Worm (Caenorhabditis elegans) whole organism, midembryonic: ENCODE measurements around the gene crb-3.

Source experiments
- ztf-23 ChIP-seq: fragments of 200-800 bp; sonication (Bioruptor generic); IDR thresholded peaks from 2 replicates; pipeline ENCODE4 v1.3.6; 2022; ENCODE audit warnings: missing genetic modification reagents, missing genetic modification characterization, missing compliant biosample characterization
- ztf-29 ChIP-seq: fragments of 200-800 bp; sonication (Bioruptor generic); IDR thresholded peaks from 2 replicates; pipeline ENCODE4 v1.3.6; 2022; ENCODE audit warnings: missing genetic modification reagents, missing genetic modification characterization, missing compliant biosample characterization

DNA sequence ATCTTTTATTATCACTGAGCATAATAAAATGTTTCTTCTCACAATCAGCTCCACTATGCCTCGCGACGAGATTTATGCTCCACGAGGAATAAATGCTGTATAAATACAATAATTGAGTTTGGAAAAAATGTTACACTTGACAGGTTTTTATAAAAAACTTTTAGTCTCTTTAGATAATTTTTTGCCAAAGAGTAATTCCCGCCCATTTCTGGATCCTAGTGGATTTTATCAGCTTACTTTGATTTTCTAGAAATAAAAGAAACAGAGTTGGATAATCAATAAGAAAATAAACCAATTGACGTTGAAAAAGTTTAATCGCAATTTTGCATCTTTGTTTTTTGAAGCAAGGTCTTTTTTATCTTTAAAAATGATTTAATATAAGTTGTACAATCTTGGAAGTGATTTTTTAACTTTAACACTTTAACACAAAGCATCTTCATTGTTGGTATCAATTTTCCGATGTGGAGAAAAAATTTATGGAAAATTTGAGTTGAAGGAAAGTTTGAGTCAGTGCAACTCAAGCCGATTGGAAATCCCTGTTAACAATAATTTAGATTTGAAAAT lies 58.1 kb downstream of the crb-3 start:
- no peak for TF ChIP-seq ztf-29 (GFP tag; lab: Robert Waterston, UW)
- no peak for TF ChIP-seq ztf-23
